Worm (Caenorhabditis elegans) whole organism, L4/young adult: ENCODE results near the gene max-1.

ENCODE experiments used
- W03F9.2 ChIP-seq: fragments of 150-350 bp; optimal IDR thresholded peaks from 2 replicates; lab custom pipeline; 2014; ENCODE audit warnings: missing biosample characterization, missing genetic modification characterization
- dao-5 ChIP-seq: sonication (generic microtip); optimal IDR thresholded peaks from 2 replicates; lab custom pipeline; 2016; ENCODE audit warnings: missing genotype, missing genetic modification characterization, moderate library complexity, missing compliant biosample characterization
- him-1 ChIP-seq: sonication (generic microtip); optimal IDR thresholded peaks from 2 replicates; lab custom pipeline; 2016; ENCODE audit warnings: missing genotype, missing genetic modification reagents, missing genetic modification characterization, missing compliant biosample characterization

DNA sequence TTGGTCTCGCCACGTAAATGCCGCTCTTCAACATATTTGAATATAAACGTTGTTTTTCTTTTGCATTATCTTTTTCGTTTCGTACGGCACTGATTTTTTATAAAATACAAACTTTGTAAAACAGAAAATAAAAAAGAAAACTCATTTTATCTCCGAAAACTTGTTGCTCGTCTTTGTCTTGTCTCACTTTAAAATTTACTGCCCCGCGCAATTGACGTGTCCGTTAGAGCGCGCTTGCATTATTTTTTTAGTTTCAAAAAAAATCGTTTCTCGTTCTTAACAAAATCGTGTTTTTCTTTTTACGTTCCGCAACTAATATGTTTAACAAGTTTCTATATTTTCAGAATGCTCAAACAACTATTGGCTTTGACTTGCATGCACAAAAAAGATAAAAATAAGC is 32.6 kb upstream of the max-1 start, which contains the start of gene noca-1:
- no peak for TF ChIP-seq dao-5 (tag; lab: Kevin White, UChicago)
- no peak for TF ChIP-seq him-1
- TF ChIP-seq W03F9.2 (tag; lab: Kevin White, UChicago): no peak
